Fruit fly (Drosophila melanogaster) whole organism, embryonic: ENCODE data around the gene Oatp26F.

Source experiments
- Antp ChIP-seq: fragments of 200-800 bp; sonication (Bioruptor generic); optimal IDR thresholded peaks from 3 replicates; lab custom pipeline; 2016; ENCODE audit warnings: missing biosample characterization, missing genetic modification characterization
- Blimp-1 ChIP-seq: fragments of 200-800 bp; sonication (Bioruptor generic); optimal IDR thresholded peaks from 3 replicates; lab custom pipeline; 2018; ENCODE audit warnings: missing biosample characterization, missing genetic modification characterization, mild to moderate bottlenecking, moderate library complexity, missing genetic modification reagents
- CG10462 ChIP-seq: fragments of 200-800 bp; sonication (Bioruptor generic); optimal IDR thresholded peaks from 2 replicates; lab custom pipeline; 2016; ENCODE audit warnings: missing biosample characterization, missing genetic modification characterization
- CG12071 ChIP-seq: fragments of 200-800 bp; sonication (Bioruptor generic); optimal IDR thresholded peaks from 3 replicates; lab custom pipeline; 2018; ENCODE audit warnings: missing biosample characterization, mild to moderate bottlenecking, missing genetic modification characterization
- CG12942 ChIP-seq: fragments of 200-800 bp; sonication (Bioruptor generic); optimal IDR thresholded peaks from 3 replicates; lab custom pipeline; 2016; ENCODE audit warnings: missing biosample characterization, missing genetic modification characterization
- CG13624 ChIP-seq: fragments of 200-800 bp; sonication (Bioruptor generic); optimal IDR thresholded peaks from 2 replicates; lab custom pipeline; 2016; ENCODE audit warnings: missing biosample characterization, missing genetic modification characterization
- CG16815 ChIP-seq: fragments of 200-800 bp; sonication (Bioruptor generic); optimal IDR thresholded peaks from 3 replicates; lab custom pipeline; 2017; ENCODE audit warnings: missing biosample characterization, mild to moderate bottlenecking, missing genetic modification characterization
- CG17361 ChIP-seq: fragments of 200-800 bp; sonication (Bioruptor generic); IDR thresholded peaks from 3 replicates; pipeline ENCODE4 v1.3.6; 2022; ENCODE audit warnings: missing biosample characterization, missing genetic modification characterization
- CG17802 ChIP-seq: fragments of 200-800 bp; sonication (Bioruptor generic); optimal IDR thresholded peaks from 2 replicates; lab custom pipeline; 2018; ENCODE audit warnings: missing biosample characterization, mild to moderate bottlenecking, missing genetic modification characterization, moderate library complexity
- CG31224 ChIP-seq: fragments of 200-800 bp; sonication (Bioruptor generic); IDR thresholded peaks from 2 replicates; pipeline ENCODE4 v1.3.6; 2022; ENCODE audit warnings: missing biosample characterization, missing genetic modification characterization
- CG3163 ChIP-seq: fragments of 200-800 bp; sonication (Bioruptor generic); optimal IDR thresholded peaks from 3 replicates; lab custom pipeline; 2016; ENCODE audit warnings: missing biosample characterization, missing genetic modification characterization
- CG33557 ChIP-seq: fragments of 200-800 bp; sonication (Bioruptor generic); optimal IDR thresholded peaks from 2 replicates; lab custom pipeline; 2019; ENCODE audit warnings: missing biosample characterization, mild to moderate bottlenecking, missing genetic modification characterization, moderate library complexity
- CG3847 ChIP-seq: fragments of 200-800 bp; sonication (Bioruptor generic); IDR thresholded peaks from 2 replicates; pipeline ENCODE4 v1.3.6; 2022; ENCODE audit warnings: missing biosample characterization, missing genetic modification characterization
- CG4328 ChIP-seq: fragments of 200-800 bp; sonication (Bioruptor generic); optimal IDR thresholded peaks from 3 replicates; lab custom pipeline; 2017; ENCODE audit warnings: missing biosample characterization, missing genetic modification reagents, missing genetic modification characterization
- CG4360 ChIP-seq: fragments of 200-800 bp; sonication (Bioruptor generic); IDR thresholded peaks from 2 replicates; pipeline ENCODE4 v1.3.6; 2022; ENCODE audit warnings: missing biosample characterization, missing genetic modification characterization
- CG8944 ChIP-seq: fragments of 200-800 bp; sonication (Bioruptor generic); optimal IDR thresholded peaks from 3 replicates; lab custom pipeline; 2016; ENCODE audit warnings: missing biosample characterization, missing genetic modification characterization
- CG9727 ChIP-seq: fragments of 200-800 bp; sonication (Bioruptor generic); optimal IDR thresholded peaks from 3 replicates; lab custom pipeline; 2017; ENCODE audit warnings: missing biosample characterization, mild to moderate bottlenecking, missing genetic modification characterization
- CHES-1-like ChIP-seq: fragments of 200-800 bp; sonication (Bioruptor generic); optimal IDR thresholded peaks from 2 replicates; lab custom pipeline; 2016; ENCODE audit warnings: missing biosample characterization, missing genetic modification characterization
- Camta ChIP-seq: fragments of 200-800 bp; sonication (Bioruptor generic); optimal IDR thresholded peaks from 2 replicates; lab custom pipeline; 2016; ENCODE audit warnings: missing biosample characterization, missing genetic modification characterization
- Dfd ChIP-seq, 2 experiments: fragments of >200 bp; optimal IDR thresholded peaks; 2 replicates each; lab custom pipeline; 2017; ENCODE audit warnings: missing biosample characterization in 2 of 2, missing genetic modification characterization in 2 of 2
- HLH4C ChIP-seq: fragments of 200-800 bp; sonication (Bioruptor generic); IDR thresholded peaks from 3 replicates; pipeline ENCODE4 v1.3.6; 2022; ENCODE audit warnings: missing biosample characterization, missing genetic modification characterization; ENCODE audit not compliant: partially characterized antibody
- Max ChIP-seq: fragments of 200-800 bp; sonication (Bioruptor generic); optimal IDR thresholded peaks from 2 replicates; lab custom pipeline; 2016; ENCODE audit warnings: missing biosample characterization, mild to moderate bottlenecking, missing genetic modification characterization
- Mes4 ChIP-seq: fragments of 200-800 bp; sonication (Bioruptor generic); optimal IDR thresholded peaks from 2 replicates; lab custom pipeline; 2016; ENCODE audit warnings: missing biosample characterization, missing genetic modification characterization
- NfI ChIP-seq: fragments of 200-800 bp; sonication (Bioruptor generic); optimal IDR thresholded peaks from 3 replicates; lab custom pipeline; 2018; ENCODE audit warnings: missing biosample characterization, mild to moderate bottlenecking, missing genetic modification characterization, moderate library complexity
- Oaz ChIP-seq: fragments of 200-800 bp; sonication (Bioruptor generic); IDR thresholded peaks from 2 replicates; pipeline ENCODE4 v1.3.6; 2022; ENCODE audit warnings: missing biosample characterization, missing genetic modification characterization
- Trl ChIP-seq, 3 experiments: fragments of >200 bp in 2 of 3; fragments of 200-800 bp in 1 of 3; sonication (Bioruptor generic) in 1 of 3; optimal IDR thresholded peaks; 2 replicates in 1 of 3; 3 replicates in 2 of 3; lab custom pipeline; 2016 to 2017; ENCODE audit warnings: missing biosample characterization in 1 of 3, missing genetic modification characterization in 1 of 3
- cwo ChIP-seq: fragments of 200-800 bp; sonication (Bioruptor generic); optimal IDR thresholded peaks from 3 replicates; lab custom pipeline; 2017; ENCODE audit warnings: missing biosample characterization, missing genetic modification characterization, mild to moderate bottlenecking, moderate library complexity, missing genetic modification reagents
- dmrt99B ChIP-seq: fragments of 200-800 bp; sonication (Bioruptor generic); optimal IDR thresholded peaks from 2 replicates; lab custom pipeline; 2018; ENCODE audit warnings: missing biosample characterization, mild to moderate bottlenecking, missing genetic modification characterization, moderate library complexity
- fd96Cb ChIP-seq: fragments of 200-800 bp; sonication (Bioruptor generic); optimal IDR thresholded peaks from 2 replicates; lab custom pipeline; 2018; ENCODE audit warnings: missing biosample characterization, mild to moderate bottlenecking, missing genetic modification characterization, moderate library complexity
- gce ChIP-seq: fragments of 200-800 bp; sonication (Bioruptor generic); IDR thresholded peaks from 3 replicates; pipeline ENCODE4 v1.3.6; 2022; ENCODE audit warnings: missing biosample characterization, missing genetic modification characterization
- gro ChIP-seq: fragments of 200-800 bp; sonication (Bioruptor generic); optimal IDR thresholded peaks from 2 replicates; lab custom pipeline; 2016; ENCODE audit warnings: missing biosample characterization, missing genetic modification characterization
- gsb-n ChIP-seq: fragments of 200-800 bp; sonication (Bioruptor generic); optimal IDR thresholded peaks from 3 replicates; lab custom pipeline; 2018; ENCODE audit warnings: missing biosample characterization, mild to moderate bottlenecking, missing genetic modification characterization
- hkb ChIP-seq, 2 experiments: fragments of 200-800 bp in 1 of 2; fragments of >200 bp in 1 of 2; sonication (Bioruptor generic) in 1 of 2; IDR thresholded peaks in 1 of 2; optimal IDR thresholded peaks in 1 of 2; 2 replicates each; pipeline versions ENCODE4 v1.3.6 to Lab custom; 2017 to 2022; ENCODE audit warnings: missing biosample characterization in 1 of 2, missing genetic modification characterization in 1 of 2
- jigr1 ChIP-seq: fragments of 200-800 bp; sonication (Bioruptor generic); IDR thresholded peaks from 3 replicates; pipeline ENCODE4 v1.3.6; 2022; ENCODE audit warnings: missing biosample characterization, missing genetic modification characterization
- klu ChIP-seq: fragments of 200-800 bp; sonication (Bioruptor generic); IDR thresholded peaks from 2 replicates; pipeline ENCODE4 v1.3.6; 2022; ENCODE audit warnings: missing biosample characterization, missing genetic modification characterization
- lmd ChIP-seq: fragments of 200-800 bp; sonication (Bioruptor generic); IDR thresholded peaks from 2 replicates; pipeline ENCODE4 v1.3.6; 2022; ENCODE audit warnings: missing biosample characterization, missing genetic modification characterization
- maf-S ChIP-seq: fragments of 200-800 bp; sonication (Bioruptor generic); optimal IDR thresholded peaks from 2 replicates; lab custom pipeline; 2016; ENCODE audit warnings: missing biosample characterization, missing genetic modification characterization
- mam ChIP-seq: fragments of 200-800 bp; sonication (Bioruptor generic); optimal IDR thresholded peaks from 3 replicates; lab custom pipeline; 2016; ENCODE audit warnings: missing biosample characterization, missing genetic modification characterization
- nerfin-2 ChIP-seq: fragments of 200-800 bp; sonication (Bioruptor generic); IDR thresholded peaks from 2 replicates; pipeline ENCODE4 v1.3.6; 2022; ENCODE audit warnings: missing biosample characterization, missing genetic modification characterization; ENCODE audit not compliant: partially characterized antibody
- p53 ChIP-seq: fragments of 200-800 bp; sonication (Bioruptor generic); optimal IDR thresholded peaks from 2 replicates; lab custom pipeline; 2016; ENCODE audit warnings: missing biosample characterization, missing genetic modification characterization
- pfk ChIP-seq: fragments of 200-800 bp; sonication (Bioruptor generic); optimal IDR thresholded peaks from 2 replicates; lab custom pipeline; 2018; ENCODE audit warnings: missing biosample characterization, mild to moderate bottlenecking, missing genetic modification characterization, moderate library complexity
- prd ChIP-seq, 3 experiments: fragments of >200 bp in 2 of 3; fragments of 200-800 bp in 1 of 3; sonication (Bioruptor generic) in 1 of 3; optimal IDR thresholded peaks in 2 of 3; IDR thresholded peaks in 1 of 3; 2 replicates in 2 of 3; 3 replicates in 1 of 3; pipeline versions ENCODE4 v1.3.6 to Lab custom; 2017 to 2022; ENCODE audit warnings: missing biosample characterization in 1 of 3, missing genetic modification characterization in 1 of 3
- repo ChIP-seq: fragments of 200-800 bp; sonication (Bioruptor generic); optimal IDR thresholded peaks from 2 replicates; lab custom pipeline; 2016; ENCODE audit warnings: missing biosample characterization, missing genetic modification characterization
- sens-2 ChIP-seq: fragments of 200-800 bp; sonication (Bioruptor generic); IDR thresholded peaks from 2 replicates; pipeline ENCODE4 v1.3.6; 2022; ENCODE audit warnings: missing biosample characterization, missing genetic modification characterization
- seq ChIP-seq: fragments of 200-800 bp; sonication (Bioruptor generic); IDR thresholded peaks from 2 replicates; pipeline ENCODE4 v1.3.6; 2022; ENCODE audit warnings: missing biosample characterization, missing genetic modification characterization
- sob ChIP-seq: fragments of 200-800 bp; sonication (Bioruptor generic); IDR thresholded peaks from 2 replicates; pipeline ENCODE4 v1.3.6; 2022; ENCODE audit warnings: missing biosample characterization, missing genetic modification characterization
- tgo ChIP-seq: fragments of 200-800 bp; sonication (Bioruptor generic); IDR thresholded peaks from 3 replicates; pipeline ENCODE4 v1.3.6; 2022; ENCODE audit warnings: missing biosample characterization, missing genetic modification characterization
- wek ChIP-seq: fragments of 200-800 bp; sonication (Bioruptor generic); optimal IDR thresholded peaks from 3 replicates; lab custom pipeline; 2018; ENCODE audit warnings: missing biosample characterization, mild to moderate bottlenecking, missing genetic modification characterization, moderate library complexity
- zfh1 ChIP-seq: fragments of 200-800 bp; sonication (Bioruptor generic); IDR thresholded peaks from 3 replicates; pipeline ENCODE4 v1.3.6; 2022; ENCODE audit warnings: missing biosample characterization, missing genetic modification characterization

Gene Oatp26F

dm6 chr2L:6601018-6601505 is 31.1 kb downstream of the Oatp26F start, which contains the start of gene Dpp10 (continued):
- TF ChIP-seq NfI (GFP tag; lab: Kevin White, UChicago) = peak; percentile 92
- peak; percentile 95 for TF ChIP-seq lmd
- TF ChIP-seq maf-S (GFP tag; lab: Kevin White, UChicago) = peak; percentile 77
- TF ChIP-seq mam (GFP tag; lab: Kevin White, UChicago) = peak; percentile 94
- TF ChIP-seq cwo = peak; percentile 93
- peak; percentile 85 for TF ChIP-seq zfh1 (GFP tag; lab: Robert Waterston, UW)
- TF ChIP-seq prd (optimal IDR thresholded peaks at IDR 0.05; lab: Kevin White, UChicago) = no peak
- peak; percentile 95 for TF ChIP-seq prd (GFP tag; IDR thresholded peaks at IDR 0.05; lab: Robert Waterston, UW)
- peak; percentile 61 for TF ChIP-seq repo (GFP tag; lab: Kevin White, UChicago)
- TF ChIP-seq Antp (GFP tag; lab: Kevin White, UChicago) = peak; percentile 84
- peak; percentile 77 for TF ChIP-seq CG10462
- peak; percentile 73 for TF ChIP-seq Blimp-1 (GFP tag; lab: Kevin White, UChicago)
- TF ChIP-seq sens-2 (GFP tag; lab: Robert Waterston, UW) = peak; percentile 66; the same call in 1 of the 2 replicates
- TF ChIP-seq HLH4C = peak; percentile 35; the same call in 1 of the 3 replicates
- TF ChIP-seq CG4360 (GFP tag; lab: Robert Waterston, UW) = peak; percentile 38; the same call in 1 of the 2 replicates
- peak; percentile 93 for TF ChIP-seq dmrt99B
- peak; percentile 95 for TF ChIP-seq seq
- TF ChIP-seq fd96Cb = peak; percentile 77
- peak; percentile 66 for TF ChIP-seq CG3163 (GFP tag; lab: Kevin White, UChicago)
- peak; percentile 96 for TF ChIP-seq tgo (GFP tag; lab: Robert Waterston, UW)
- peak; percentile 3 for TF ChIP-seq CG17802
- TF ChIP-seq jigr1 (GFP tag; lab: Robert Waterston, UW) = peak; percentile 90
- TF ChIP-seq Oaz (GFP tag; lab: Robert Waterston, UW) = peak; percentile 96
- TF ChIP-seq Dfd (GFP tag; optimal IDR thresholded peaks at IDR 0.05; lab: Kevin White, UChicago) = no peak
- TF ChIP-seq sob = peak; percentile 97
- peak; percentile 85 for TF ChIP-seq CG8944 (GFP tag; lab: Kevin White, UChicago)
- TF ChIP-seq Mes4 = peak; percentile 62
- TF ChIP-seq nerfin-2 (GFP tag; lab: Robert Waterston, UW) = 0 out of 2 replicates have a peak, but pooled peaks have one; percentile 29
- peak; percentile 70 for TF ChIP-seq CG16815
- TF ChIP-seq CG13624 (GFP tag; lab: Kevin White, UChicago) = peak; percentile 92
- peak; percentile 34 for TF ChIP-seq gsb-n
- no peak for TF ChIP-seq pfk (GFP tag; lab: Kevin White, UChicago)
- TF ChIP-seq CG4328 (GFP tag; lab: Kevin White, UChicago) = peak; percentile 79
- TF ChIP-seq CG17361 (GFP tag; lab: Robert Waterston, UW) = peak; percentile 83; the same call in 2 of the 3 replicates
- TF ChIP-seq hkb (optimal IDR thresholded peaks at IDR 0.05; lab: Kevin White, UChicago) = no peak
- TF ChIP-seq hkb (GFP tag; IDR thresholded peaks at IDR 0.05; lab: Robert Waterston, UW) = peak; percentile 97
- TF ChIP-seq CG12071 (GFP tag; lab: Kevin White, UChicago) = peak; percentile 85
- peak; percentile 83; the same call in 2 of the 3 replicates for TF ChIP-seq gce (GFP tag; lab: Robert Waterston, UW)
- no peak for TF ChIP-seq p53 (GFP tag; lab: Kevin White, UChicago)
- peak; percentile 50 for TF ChIP-seq Camta (GFP tag; lab: Kevin White, UChicago)
- TF ChIP-seq CG33557 (GFP tag; lab: Kevin White, UChicago) = no peak
- peak; percentile 91 for TF ChIP-seq CG31224
- TF ChIP-seq Trl (optimal IDR thresholded peaks at IDR 0.05; lab: Kevin White, UChicago) = peak; percentile 44 to 76
- TF ChIP-seq Trl (GFP tag; optimal IDR thresholded peaks at IDR 0.05; lab: Kevin White, UChicago) = peak; percentile 69
- peak; percentile 95 for TF ChIP-seq gro
- TF ChIP-seq klu (GFP tag; lab: Robert Waterston, UW) = peak; percentile 95
- peak; percentile 98 for TF ChIP-seq CG3847 (GFP tag; lab: Robert Waterston, UW)
- peak; percentile 84 for TF ChIP-seq CHES-1-like (GFP tag; lab: Kevin White, UChicago)
- TF ChIP-seq CG9727 (GFP tag; lab: Kevin White, UChicago) = peak; percentile 89
- TF ChIP-seq Max (GFP tag; lab: Kevin White, UChicago) = peak; percentile 83
- peak; percentile 1 for TF ChIP-seq wek (GFP tag; lab: Kevin White, UChicago)
- TF ChIP-seq CG12942 = peak; percentile 82
